Worm (Caenorhabditis elegans): ENCODE data around the gene srh-190.

ce11 chrV:3945053-3945452 lies 42.1 kb downstream of the srh-190 start, which contains the start of gene cyp-35B3:
- no peak for TF ChIP-seq B0035.1 (tag; optimal IDR thresholded peaks at IDR 0.05)
- no peak for TF ChIP-seq unc-62 (GFP tag; optimal IDR thresholded peaks at IDR 0.05)
- no peak for TF ChIP-seq unc-130 (GFP tag; optimal IDR thresholded peaks at IDR 0.05)
- TF ChIP-seq akir-1 (GFP tag; optimal IDR thresholded peaks at IDR 0.05) = no peak
